Fruit fly (Drosophila melanogaster) whole organism, embryonic: Measurements from ENCODE around the gene cher.

ENCODE experiments used
- ATbp ChIP-seq: fragments of 200-800 bp; sonication (Bioruptor generic); optimal IDR thresholded peaks from 2 replicates; lab custom pipeline; 2017; ENCODE audit warnings: missing biosample characterization, mild to moderate bottlenecking, missing genetic modification characterization, missing genetic modification reagents
- Asciz ChIP-seq: fragments of 200-800 bp; sonication (Bioruptor generic); optimal IDR thresholded peaks from 2 replicates; lab custom pipeline; 2017; ENCODE audit warnings: missing biosample characterization, mild to moderate bottlenecking, missing genetic modification characterization, missing genetic modification reagents
- Blimp-1 ChIP-seq: fragments of 200-800 bp; sonication (Bioruptor generic); optimal IDR thresholded peaks from 3 replicates; lab custom pipeline; 2018; ENCODE audit warnings: missing biosample characterization, missing genetic modification characterization, mild to moderate bottlenecking, moderate library complexity, missing genetic modification reagents
- CG10979 ChIP-seq: fragments of 200-800 bp; sonication (Bioruptor generic); optimal IDR thresholded peaks from 2 replicates; lab custom pipeline; 2018; ENCODE audit warnings: missing biosample characterization, mild to moderate bottlenecking, missing genetic modification characterization, moderate library complexity
- CG11247 ChIP-seq: fragments of 200-800 bp; sonication (Bioruptor generic); IDR thresholded peaks from 2 replicates; pipeline ENCODE4 v1.3.6; 2022; ENCODE audit warnings: missing biosample characterization, missing genetic modification characterization
- CG11398 ChIP-seq: fragments of 200-800 bp; sonication (Bioruptor generic); optimal IDR thresholded peaks from 2 replicates; lab custom pipeline; 2016; ENCODE audit warnings: missing biosample characterization, missing genetic modification characterization
- CG11695 ChIP-seq: fragments of 200-800 bp; sonication (Bioruptor generic); IDR thresholded peaks from 3 replicates; pipeline ENCODE4 v1.3.6; 2022; ENCODE audit warnings: missing biosample characterization, missing genetic modification characterization
- CG12155 ChIP-seq: fragments of 200-800 bp; sonication (Bioruptor generic); optimal IDR thresholded peaks from 3 replicates; lab custom pipeline; 2016; ENCODE audit warnings: missing biosample characterization, missing genetic modification characterization
- CG12219 ChIP-seq: fragments of 200-800 bp; sonication (Bioruptor generic); optimal IDR thresholded peaks from 3 replicates; lab custom pipeline; 2018; ENCODE audit warnings: missing biosample characterization, mild to moderate bottlenecking, missing genetic modification characterization
- CG1233 ChIP-seq: fragments of 200-800 bp; sonication (Bioruptor generic); optimal IDR thresholded peaks from 4 replicates; lab custom pipeline; 2018; ENCODE audit warnings: missing biosample characterization, mild to moderate bottlenecking, missing genetic modification characterization
- CG14965 ChIP-seq: fragments of 200-800 bp; sonication (Bioruptor generic); optimal IDR thresholded peaks from 2 replicates; lab custom pipeline; 2016; ENCODE audit warnings: missing biosample characterization, missing genetic modification characterization, borderline replicate concordance
- CG15073 ChIP-seq: fragments of 200-800 bp; sonication (Bioruptor generic); optimal IDR thresholded peaks from 2 replicates; lab custom pipeline; 2016; ENCODE audit warnings: missing biosample characterization, missing genetic modification characterization
- CG17361 ChIP-seq: fragments of 200-800 bp; sonication (Bioruptor generic); IDR thresholded peaks from 3 replicates; pipeline ENCODE4 v1.3.6; 2022; ENCODE audit warnings: missing biosample characterization, missing genetic modification characterization
- CG4424 ChIP-seq: fragments of 200-800 bp; sonication (Bioruptor generic); optimal IDR thresholded peaks from 3 replicates; lab custom pipeline; 2016; ENCODE audit warnings: missing biosample characterization, missing genetic modification characterization
- CG4820 ChIP-seq: fragments of 200-800 bp; sonication (Bioruptor generic); optimal IDR thresholded peaks from 3 replicates; lab custom pipeline; 2016; ENCODE audit warnings: missing biosample characterization, missing genetic modification characterization
- CG6254 ChIP-seq: fragments of 200-800 bp; sonication (Bioruptor generic); optimal IDR thresholded peaks from 3 replicates; lab custom pipeline; 2017; ENCODE audit warnings: mild to moderate bottlenecking, missing biosample characterization, missing genetic modification reagents, missing genetic modification characterization
- CG8290 ChIP-seq, 3 experiments: fragments of 200-800 bp; sonication (Bioruptor generic); optimal IDR thresholded peaks; 2 replicates each; lab custom pipeline; 2016 to 2019; ENCODE audit warnings: missing biosample characterization in 3 of 3, missing genetic modification characterization in 3 of 3, mild to moderate bottlenecking in 2 of 3, moderate library complexity in 1 of 3
- Camta ChIP-seq: fragments of 200-800 bp; sonication (Bioruptor generic); optimal IDR thresholded peaks from 2 replicates; lab custom pipeline; 2016; ENCODE audit warnings: missing biosample characterization, missing genetic modification characterization
- D ChIP-seq, 2 experiments: fragments of 200-800 bp in 1 of 2; fragments of >200 bp in 1 of 2; sonication (Bioruptor generic) in 1 of 2; optimal IDR thresholded peaks; 2 replicates in 1 of 2; 3 replicates in 1 of 2; lab custom pipeline; 2017; ENCODE audit warnings: mild to moderate bottlenecking in 1 of 2, missing biosample characterization in 1 of 2, missing genetic modification characterization in 1 of 2, missing genetic modification reagents in 1 of 2
- Drgx ChIP-seq: fragments of 200-800 bp; sonication (Bioruptor generic); IDR thresholded peaks from 2 replicates; pipeline ENCODE4 v1.3.6; 2022; ENCODE audit warnings: missing biosample characterization, missing genetic modification characterization
- E2f1 ChIP-seq: fragments of 200-800 bp; sonication (Bioruptor generic); IDR thresholded peaks from 2 replicates; pipeline ENCODE4 v1.3.6; 2022; ENCODE audit warnings: missing biosample characterization, missing genetic modification characterization
- Fer1 ChIP-seq: fragments of 200-800 bp; sonication (Bioruptor generic); optimal IDR thresholded peaks from 2 replicates; lab custom pipeline; 2017; ENCODE audit warnings: missing biosample characterization, mild to moderate bottlenecking, missing genetic modification characterization
- HLH54F ChIP-seq: fragments of 200-800 bp; sonication (Bioruptor generic); optimal IDR thresholded peaks from 3 replicates; lab custom pipeline; 2016; ENCODE audit warnings: missing biosample characterization, missing genetic modification characterization
- HLHmδ ChIP-seq: fragments of 200-800 bp; sonication (Bioruptor generic); optimal IDR thresholded peaks from 2 replicates; lab custom pipeline; 2018; ENCODE audit warnings: missing biosample characterization, mild to moderate bottlenecking, missing genetic modification characterization, moderate library complexity
- Hr51 ChIP-seq, 2 experiments: fragments of 200-800 bp; sonication (Bioruptor generic); optimal IDR thresholded peaks; 2 replicates in 1 of 2; 3 replicates in 1 of 2; lab custom pipeline; 2016 to 2018; ENCODE audit warnings: missing biosample characterization in 2 of 2, missing genetic modification characterization in 2 of 2, mild to moderate bottlenecking in 1 of 2, moderate library complexity in 1 of 2
- Jarid2 ChIP-seq: fragments of 200-800 bp; sonication (Bioruptor generic); optimal IDR thresholded peaks from 3 replicates; lab custom pipeline; 2017; ENCODE audit warnings: mild to moderate bottlenecking, missing biosample characterization, missing genetic modification reagents, missing genetic modification characterization
- Oli ChIP-seq: fragments of 200-800 bp; sonication (Bioruptor generic); optimal IDR thresholded peaks from 2 replicates; lab custom pipeline; 2018; ENCODE audit warnings: missing biosample characterization, mild to moderate bottlenecking, missing genetic modification characterization, moderate library complexity
- PHDP ChIP-seq: fragments of 200-800 bp; sonication (Bioruptor generic); optimal IDR thresholded peaks from 3 replicates; lab custom pipeline; 2018; ENCODE audit warnings: missing biosample characterization, mild to moderate bottlenecking, missing genetic modification characterization, moderate library complexity
- Pdp1 ChIP-seq, 2 experiments: fragments of 200-800 bp; sonication (Bioruptor generic); optimal IDR thresholded peaks; 3 replicates each; lab custom pipeline; 2016; ENCODE audit warnings: missing biosample characterization in 2 of 2, missing genetic modification characterization in 2 of 2, mild to moderate bottlenecking in 1 of 2, moderate library complexity in 1 of 2
- Xrp1 ChIP-seq: fragments of 200-800 bp; sonication (Bioruptor generic); IDR thresholded peaks from 2 replicates; pipeline ENCODE4 v1.3.6; 2022; ENCODE audit warnings: missing biosample characterization, missing genetic modification characterization
- ap ChIP-seq: fragments of 200-800 bp; sonication (Bioruptor generic); IDR thresholded peaks from 2 replicates; pipeline ENCODE4 v1.3.6; 2022; ENCODE audit warnings: missing biosample characterization, missing genetic modification characterization
- bcd ChIP-seq: fragments of 200-800 bp; sonication (Bioruptor generic); optimal IDR thresholded peaks from 2 replicates; lab custom pipeline; 2017; ENCODE audit warnings: missing biosample characterization, mild to moderate bottlenecking, missing genetic modification characterization
- bsh ChIP-seq, 2 experiments: fragments of 200-800 bp; sonication (Bioruptor generic); optimal IDR thresholded peaks; 2 replicates each; lab custom pipeline; 2017 to 2018; ENCODE audit warnings: mild to moderate bottlenecking in 2 of 2, missing biosample characterization in 2 of 2, missing genetic modification characterization in 2 of 2, moderate library complexity in 1 of 2
- dati ChIP-seq: fragments of 200-800 bp; sonication (Bioruptor generic); IDR thresholded peaks from 2 replicates; pipeline ENCODE4 v1.3.6; 2022; ENCODE audit warnings: missing biosample characterization, missing genetic modification characterization
- dpn ChIP-seq, 2 experiments: fragments of 200-800 bp; sonication (Bioruptor generic); optimal IDR thresholded peaks; 3 replicates each; lab custom pipeline; 2016; ENCODE audit warnings: missing biosample characterization in 2 of 2, missing genetic modification characterization in 2 of 2
- ewg ChIP-seq: fragments of 200-800 bp; sonication (Bioruptor generic); optimal IDR thresholded peaks from 3 replicates; lab custom pipeline; 2017; ENCODE audit warnings: mild to moderate bottlenecking, missing biosample characterization, missing genetic modification reagents, missing genetic modification characterization
- ftz-f1 ChIP-seq: fragments of 200-800 bp; sonication (Bioruptor generic); optimal IDR thresholded peaks from 2 replicates; lab custom pipeline; 2016; ENCODE audit warnings: missing biosample characterization, missing genetic modification characterization
- gem ChIP-seq: fragments of 200-800 bp; sonication (Bioruptor generic); optimal IDR thresholded peaks from 2 replicates; lab custom pipeline; 2019; ENCODE audit warnings: missing biosample characterization, mild to moderate bottlenecking, missing genetic modification characterization, moderate library complexity
- gsb-n ChIP-seq: fragments of 200-800 bp; sonication (Bioruptor generic); optimal IDR thresholded peaks from 3 replicates; lab custom pipeline; 2018; ENCODE audit warnings: missing biosample characterization, mild to moderate bottlenecking, missing genetic modification characterization
- jumu ChIP-seq: fragments of 200-800 bp; sonication (Bioruptor generic); optimal IDR thresholded peaks from 3 replicates; lab custom pipeline; 2016; ENCODE audit warnings: missing biosample characterization, missing genetic modification characterization
- lbe ChIP-seq: fragments of 200-800 bp; sonication (Bioruptor generic); optimal IDR thresholded peaks from 2 replicates; lab custom pipeline; 2016; ENCODE audit warnings: missing biosample characterization, mild to moderate bottlenecking, missing genetic modification characterization
- lola ChIP-seq, 3 experiments: fragments of >200 bp in 2 of 3; fragments of 200-800 bp in 1 of 3; sonication (Bioruptor generic) in 1 of 3; optimal IDR thresholded peaks; 2 replicates each; lab custom pipeline; 2017 to 2019; ENCODE audit warnings: missing biosample characterization in 3 of 3, missing genetic modification characterization in 3 of 3, mild to moderate bottlenecking in 1 of 3, moderate library complexity in 1 of 3
- phol ChIP-seq: fragments of 200-800 bp; sonication (Bioruptor generic); optimal IDR thresholded peaks from 3 replicates; lab custom pipeline; 2018; ENCODE audit warnings: missing biosample characterization, mild to moderate bottlenecking, missing genetic modification characterization, moderate library complexity
- rib ChIP-seq: fragments of 200-800 bp; sonication (Bioruptor generic); IDR thresholded peaks from 2 replicates; pipeline ENCODE4 v1.3.6; 2022; ENCODE audit warnings: missing biosample characterization, missing genetic modification characterization
- sima ChIP-seq: fragments of 200-800 bp; sonication (Bioruptor generic); optimal IDR thresholded peaks from 2 replicates; lab custom pipeline; 2016; ENCODE audit warnings: missing biosample characterization, missing genetic modification characterization
- sisA ChIP-seq: fragments of 200-800 bp; sonication (Bioruptor generic); IDR thresholded peaks from 2 replicates; pipeline ENCODE4 v1.3.6; 2022; ENCODE audit warnings: missing biosample characterization, missing genetic modification characterization

The cher gene

DNA sequence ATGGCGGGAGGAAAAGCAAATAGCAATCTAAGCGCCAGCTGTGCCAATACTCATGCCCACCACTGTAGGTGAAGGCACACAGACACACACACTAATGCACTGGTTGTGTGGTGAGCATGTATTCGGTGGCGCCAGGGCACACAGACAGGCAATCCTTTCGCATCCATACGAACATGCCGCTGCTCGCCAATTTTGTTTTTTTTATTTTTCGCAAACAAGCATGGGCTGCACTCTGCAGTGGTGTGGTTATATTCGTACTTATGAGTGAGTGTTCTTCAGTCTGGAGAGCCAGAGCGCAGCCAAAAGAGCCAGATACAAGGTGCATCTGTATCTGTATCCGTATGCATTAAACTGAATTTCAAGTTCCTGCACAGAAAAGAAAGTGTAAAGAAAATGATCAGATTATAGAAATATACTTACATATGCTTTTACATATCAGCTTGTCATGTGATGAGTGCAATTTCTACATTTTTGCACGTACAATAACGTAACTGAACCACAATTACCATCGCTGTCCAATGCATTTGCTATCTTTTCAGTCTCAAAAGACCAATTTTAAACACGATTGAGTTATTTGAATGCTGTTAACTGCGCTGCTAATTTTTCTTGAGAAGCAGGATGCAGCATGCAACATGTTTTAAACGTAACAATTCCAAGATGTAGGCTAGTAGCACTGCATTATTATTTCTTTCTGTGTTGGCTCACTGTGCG is 65.9 kb downstream of the cher start (continued):
- TF ChIP-seq sima (GFP tag; lab: Kevin White, UChicago) (no peak), CG6254 (peak; percentile 35), HLHmδ (no peak), ftz-f1 (GFP tag; lab: Kevin White, UChicago) (no peak), CG11247 (GFP tag; lab: Robert Waterston, UW) (no peak), lbe (GFP tag; lab: Kevin White, UChicago) (peak; percentile 5), CG15073 (peak; percentile 93), phol (tag; lab: Kevin White, UChicago) (peak; percentile 49), dpn (GFP tag; optimal IDR thresholded peaks at IDR 0.05; lab: Kevin White, UChicago) (peak in 1 of 2 experiments; percentile 8), E2f1 (0 out of 2 replicates have a peak, but pooled peaks have one; percentile 17), ewg (GFP tag; lab: Kevin White, UChicago) (peak; percentile 46), Pdp1 (GFP tag; optimal IDR thresholded peaks at IDR 0.05; lab: Kevin White, UChicago) (peak in 1 of 2 experiments; percentile 7), Asciz (peak; percentile 24), jumu (peak; percentile 16), Drgx (peak; percentile 36; the same call in 1 of the 2 replicates), CG1233 (GFP tag; lab: Kevin White, UChicago) (peak; percentile 14), Fer1 (GFP tag; lab: Kevin White, UChicago) (no peak), CG10979 (tag; lab: Kevin White, UChicago) (peak; percentile 38), bsh (GFP tag; optimal IDR thresholded peaks at IDR 0.05; lab: Kevin White, UChicago) (peak; percentile 25 to 88), dati (no peak), CG12219 (GFP tag; lab: Kevin White, UChicago) (peak; percentile 9), CG4424 (GFP tag; lab: Kevin White, UChicago) (peak; percentile 30), CG11695 (GFP tag; lab: Robert Waterston, UW) (0 out of 3 replicates have a peak, but pooled peaks have one; percentile 5), Oli (tag; lab: Kevin White, UChicago) (peak; percentile 35), Blimp-1 (GFP tag; lab: Kevin White, UChicago) (peak; percentile 35), CG12155 (no peak), PHDP (tag; lab: Kevin White, UChicago) (peak; percentile 31), gem (tag; lab: Kevin White, UChicago) (peak; percentile 62), D (optimal IDR thresholded peaks at IDR 0.05; lab: Kevin White, UChicago) (no peak), D (GFP tag; optimal IDR thresholded peaks at IDR 0.05; lab: Kevin White, UChicago) (peak; percentile 27), sisA (GFP tag; lab: Robert Waterston, UW) (no peak), bcd (peak; percentile 25), Jarid2 (GFP tag; lab: Kevin White, UChicago) (peak; percentile 5), Xrp1 (GFP tag; lab: Robert Waterston, UW) (0 out of 2 replicates have a peak, but pooled peaks have one; percentile 20), ap (GFP tag; lab: Robert Waterston, UW) (0 out of 2 replicates have a peak, but pooled peaks have one; percentile 8), CG8290 (GFP tag; optimal IDR thresholded peaks at IDR 0.05; lab: Kevin White, UChicago) (no peak), CG8290 (tag; optimal IDR thresholded peaks at IDR 0.05; lab: Kevin White, UChicago) (peak in 1 of 2 experiments; percentile 32), CG11398 (GFP tag; lab: Kevin White, UChicago) (peak; percentile 2), CG17361 (0 out of 3 replicates have a peak, but pooled peaks have one; percentile 9), rib (GFP tag; lab: Robert Waterston, UW) (0 out of 2 replicates have a peak, but pooled peaks have one; percentile 31), CG14965 (GFP tag; lab: Kevin White, UChicago) (no peak), Camta (GFP tag; lab: Kevin White, UChicago) (peak; percentile 20), CG4820 (GFP tag; lab: Kevin White, UChicago) (peak; percentile 12), ATbp (GFP tag; lab: Kevin White, UChicago) (peak; percentile 52), Hr51 (GFP tag; optimal IDR thresholded peaks at IDR 0.05; lab: Kevin White, UChicago) (peak in 1 of 2 experiments; percentile 37), HLH54F (GFP tag; lab: Kevin White, UChicago) (no peak), gsb-n (tag; lab: Kevin White, UChicago) (no peak), lola (GFP tag; optimal IDR thresholded peaks at IDR 0.05; lab: Kevin White, UChicago) (peak in 2 of 3 experiments; percentile 5 to 40)
